Fruit fly (Drosophila melanogaster) S2 (cell line): ENCODE data around the gene CG16972.

Experiments used
- CG8478 ChIP-seq: fragments of >200 bp; optimal IDR thresholded peaks from 2 replicates; lab custom pipeline; 2018
- CTCF ChIP-seq, 2 experiments: fragments of >200 bp; optimal IDR thresholded peaks; 2 replicates each; lab custom pipeline; 2018

DNA sequence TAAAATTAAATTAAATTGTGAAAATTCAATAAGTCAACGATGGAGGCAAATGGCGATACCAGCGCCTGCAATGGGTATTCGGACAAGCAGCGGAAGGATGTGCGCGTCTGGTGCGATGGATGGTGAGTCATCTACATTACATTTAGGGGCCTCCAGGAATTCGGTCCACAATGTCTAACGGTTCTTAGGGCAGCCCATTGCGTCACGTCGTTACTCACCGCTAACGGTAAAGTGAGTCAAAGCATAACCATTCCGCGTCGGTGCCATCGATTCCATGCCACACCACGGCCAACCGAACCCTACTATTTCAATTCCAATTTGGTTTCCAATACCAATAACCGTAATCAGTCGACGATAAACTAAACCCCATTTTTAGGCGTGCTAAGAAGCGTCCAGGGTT lies 1.1 kb upstream of the CG16972 start:
- TF ChIP-seq CG8478 (no peak), CTCF (optimal IDR thresholded peaks at IDR 0.05; lab: Kevin White, UChicago) (no peak)
